Worm (Caenorhabditis elegans): Measurements from ENCODE around the gene F22B8.7.

The F22B8.7 gene

ce11 chrV:16120922-16121321, 26.5 kb downstream of the F22B8.7 start, which contains the start of gene skr-3:
Gene skr-3 (plus strand): TSS chrV:16121084.
- TF ChIP-seq dao-5 (tag; optimal IDR thresholded peaks at IDR 0.05) = no peak
- no peak for TF ChIP-seq him-1 (tag; optimal IDR thresholded peaks at IDR 0.05)
- no peak for TF ChIP-seq W03F9.2 (tag; optimal IDR thresholded peaks at IDR 0.05)

DNA sequence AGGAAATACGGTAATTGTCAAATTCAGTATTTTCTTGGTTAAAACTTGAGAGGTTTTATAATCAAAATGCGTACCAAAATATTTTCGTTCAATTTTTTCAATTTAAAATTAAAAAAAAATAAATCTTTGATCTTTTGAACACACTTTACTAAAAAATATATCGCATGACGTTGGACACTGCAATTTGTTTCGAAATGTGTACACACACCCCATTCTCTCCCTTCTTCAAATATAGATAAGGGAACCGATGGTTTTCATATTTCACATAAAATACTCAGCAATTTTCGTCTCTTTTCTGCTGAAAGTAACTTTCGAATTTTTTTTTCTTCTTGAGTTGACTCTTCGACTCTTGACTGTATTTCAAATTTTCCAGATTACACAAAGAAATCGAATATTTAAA, 27.1 kb downstream of the F22B8.7 start:
- TF ChIP-seq him-1 (tag; optimal IDR thresholded peaks at IDR 0.05) (no peak), W03F9.2 (tag; optimal IDR thresholded peaks at IDR 0.05) (no peak), dao-5 (tag; optimal IDR thresholded peaks at IDR 0.05) (no peak)

DNA sequence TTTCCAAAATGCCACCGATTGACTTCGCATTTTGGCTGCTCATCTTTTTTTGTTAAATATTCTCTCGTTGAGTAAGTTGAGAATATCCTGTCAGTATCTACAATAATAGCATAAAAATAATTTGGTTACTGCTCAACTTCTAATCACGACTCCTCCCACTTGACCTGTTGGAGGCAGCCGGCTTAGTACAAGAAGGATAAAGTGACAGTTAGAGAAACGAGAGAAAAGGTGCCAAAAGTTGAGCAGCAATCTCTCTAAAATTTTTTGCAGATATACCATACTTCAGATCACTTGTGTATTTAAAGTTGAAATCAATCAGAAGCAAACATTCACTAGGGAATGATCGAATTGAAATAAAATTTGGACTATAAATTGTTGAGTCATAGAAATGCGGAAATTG, 30.4 kb downstream of the F22B8.7 start, which contains the start of gene nhr-111:
Gene nhr-111 (minus strand): TSS at position 101 of the 400 bp plus-strand sequence.
- TF ChIP-seq him-1 (tag; optimal IDR thresholded peaks at IDR 0.05) = no peak
- TF ChIP-seq dao-5 (tag; optimal IDR thresholded peaks at IDR 0.05) = no peak
- TF ChIP-seq W03F9.2 (tag; optimal IDR thresholded peaks at IDR 0.05) = no peak

ce11 chrV:16127401-16127800, 33.0 kb downstream of the F22B8.7 start, which contains the start of gene fbxa-143:
Gene fbxa-143 (minus strand): TSS chrV:16127501.
- TF ChIP-seq dao-5 (tag; optimal IDR thresholded peaks at IDR 0.05) (no peak), him-1 (tag; optimal IDR thresholded peaks at IDR 0.05) (no peak), W03F9.2 (tag; optimal IDR thresholded peaks at IDR 0.05) (no peak)

DNA sequence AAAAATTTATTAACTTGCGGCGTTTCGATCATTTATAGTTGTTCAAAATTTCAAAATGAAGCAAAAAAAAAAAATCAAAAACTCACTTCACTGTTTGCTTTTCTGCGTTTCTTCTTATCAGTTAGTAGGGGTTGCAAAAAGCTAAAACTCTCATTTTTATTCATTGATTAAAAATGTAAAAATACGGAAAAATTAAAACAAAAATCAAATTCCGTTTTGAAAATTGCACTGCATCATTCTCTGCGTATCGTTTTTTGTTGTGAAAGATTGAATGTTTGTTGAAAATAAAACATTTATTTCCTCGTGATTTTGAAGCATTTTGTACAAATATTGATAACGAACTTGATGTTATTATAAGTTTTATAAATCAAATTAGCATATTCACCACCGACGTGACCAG, 34.7 kb downstream of the F22B8.7 start:
- no peak for TF ChIP-seq W03F9.2 (tag; optimal IDR thresholded peaks at IDR 0.05)
- TF ChIP-seq him-1 (tag; optimal IDR thresholded peaks at IDR 0.05) = no peak
- TF ChIP-seq dao-5 (tag; optimal IDR thresholded peaks at IDR 0.05) = no peak

- TF ChIP-seq dao-5 (tag; optimal IDR thresholded peaks at IDR 0.05) (no peak), W03F9.2 (tag; optimal IDR thresholded peaks at IDR 0.05) (no peak)
Observed at ce11 chrV:16131249-16131648, 36.9 kb downstream of the F22B8.7 start, which contains the start of gene fbxa-142. Gene fbxa-142 (minus strand): TSS chrV:16131349.

ce11 chrV:16132215-16132614, 37.8 kb downstream of the F22B8.7 start:
- TF ChIP-seq W03F9.2 (tag; optimal IDR thresholded peaks at IDR 0.05) (no peak), him-1 (tag; optimal IDR thresholded peaks at IDR 0.05) (no peak), dao-5 (tag; optimal IDR thresholded peaks at IDR 0.05) (no peak)

DNA sequence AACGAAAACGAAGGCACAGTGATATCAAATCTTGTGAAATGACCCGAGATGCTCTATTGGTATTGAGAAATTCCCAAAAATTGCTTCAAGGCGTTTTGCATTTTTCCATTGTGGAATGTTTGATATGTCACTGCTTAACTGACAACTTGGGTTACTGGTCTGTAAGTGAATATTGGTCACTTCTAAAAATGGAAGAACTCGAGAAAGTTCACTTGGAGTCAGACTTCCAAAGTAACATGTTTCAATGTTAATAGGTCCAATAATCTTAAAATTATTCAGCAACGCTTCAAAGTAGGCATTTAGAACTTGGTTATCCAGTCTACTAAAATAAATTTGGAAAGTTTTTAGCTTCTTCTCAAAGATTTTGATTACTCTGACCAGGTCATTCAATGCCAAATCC, 38.3 kb downstream of the F22B8.7 start, which contains the start of gene fbxa-144:
Gene fbxa-144 (minus strand): TSS at position 101 of the 400 bp plus-strand sequence.
- TF ChIP-seq W03F9.2 (tag; optimal IDR thresholded peaks at IDR 0.05) (no peak), dao-5 (tag; optimal IDR thresholded peaks at IDR 0.05) (no peak), him-1 (tag; optimal IDR thresholded peaks at IDR 0.05) (no peak)

ce11 chrV:16137043-16137442, 42.7 kb downstream of the F22B8.7 start, which contains the start of gene F44G3.7:
Gene F44G3.7 (minus strand): TSS chrV:16137143.
- TF ChIP-seq W03F9.2 (tag; optimal IDR thresholded peaks at IDR 0.05) (no peak), dao-5 (tag; optimal IDR thresholded peaks at IDR 0.05) (no peak), him-1 (tag; optimal IDR thresholded peaks at IDR 0.05) (no peak)

ce11 chrV:16139529-16139928, 45.1 kb downstream of the F22B8.7 start, which contains the start of gene clc-11:
Gene clc-11 (minus strand): TSS chrV:16139629.
- TF ChIP-seq him-1 (tag; optimal IDR thresholded peaks at IDR 0.05) = no peak
- TF ChIP-seq W03F9.2 (tag; optimal IDR thresholded peaks at IDR 0.05) = no peak
- TF ChIP-seq dao-5 (tag; optimal IDR thresholded peaks at IDR 0.05) = no peak

DNA sequence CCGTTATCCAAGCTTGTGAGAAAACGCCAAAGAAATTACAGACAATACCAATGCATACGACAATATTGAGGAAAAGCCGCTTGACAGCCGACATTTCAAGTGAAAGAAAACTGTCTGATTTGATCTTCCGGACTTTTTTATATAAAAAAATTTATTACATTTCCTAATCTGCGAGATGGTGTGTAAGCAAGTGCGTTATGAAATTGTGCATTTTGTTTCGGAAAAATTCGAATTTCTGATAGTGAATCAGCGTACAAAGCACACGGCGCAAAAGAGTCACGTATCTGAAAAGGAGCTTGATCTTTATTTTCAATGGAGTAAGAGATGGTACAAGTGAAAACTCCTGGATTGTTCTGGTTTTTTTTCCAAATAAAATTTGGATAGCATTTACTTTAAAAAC, 46.7 kb downstream of the F22B8.7 start, which contains the start of gene clc-32:
Gene clc-32 (minus strand): TSS at position 101 of the 400 bp plus-strand sequence.
- TF ChIP-seq him-1 (tag; optimal IDR thresholded peaks at IDR 0.05) (no peak), dao-5 (tag; optimal IDR thresholded peaks at IDR 0.05) (no peak), W03F9.2 (tag; optimal IDR thresholded peaks at IDR 0.05) (no peak)

DNA sequence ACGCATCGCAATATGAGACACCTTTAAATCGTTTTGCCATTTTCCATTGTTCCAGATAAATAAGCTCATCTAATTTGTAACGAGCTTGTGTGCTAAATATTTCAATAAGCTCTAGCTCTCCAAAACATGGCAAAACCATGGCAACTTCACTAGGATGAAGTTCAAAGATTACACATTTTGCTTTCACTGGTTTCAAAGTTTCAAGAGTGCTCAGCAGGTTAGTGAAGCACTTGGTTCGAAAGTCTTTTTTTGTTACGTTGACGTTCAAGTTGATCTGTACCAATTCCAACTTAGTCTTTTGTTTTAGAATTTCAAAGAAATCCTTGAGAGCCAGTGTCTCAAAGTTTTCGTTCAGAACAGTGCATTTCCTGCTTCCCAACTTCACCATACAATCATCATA, 48.0 kb downstream of the F22B8.7 start, which contains the start of gene fbxa-18:
Gene fbxa-18 (plus strand): TSS at position 301 of the 400 bp plus-strand sequence.
- TF ChIP-seq him-1 (tag; optimal IDR thresholded peaks at IDR 0.05) (no peak), dao-5 (tag; optimal IDR thresholded peaks at IDR 0.05) (no peak)

DNA sequence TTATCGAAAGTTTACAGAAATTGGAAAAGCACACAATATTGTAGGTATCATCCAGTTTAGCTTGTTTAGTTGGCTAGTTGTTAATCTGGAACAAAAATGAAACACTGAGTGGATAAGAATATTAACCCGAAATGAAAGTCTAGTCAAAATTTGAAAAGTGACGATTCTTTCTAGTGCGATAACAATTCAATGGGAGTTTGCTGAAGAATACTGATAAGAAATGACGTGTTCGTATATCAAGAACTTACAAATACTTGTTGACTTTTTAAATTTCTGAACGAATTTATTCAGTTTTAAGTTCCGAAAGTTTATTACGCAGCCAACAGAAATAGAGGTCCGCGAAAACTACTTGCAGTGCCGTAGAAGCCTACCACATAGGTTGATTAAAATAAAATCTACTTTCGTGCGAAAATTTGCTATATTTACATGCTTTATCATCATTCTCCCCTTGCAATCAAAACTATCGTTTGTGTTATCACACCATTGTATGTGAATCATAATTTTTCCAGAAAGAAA, 48.7 kb downstream of the F22B8.7 start, which contains the start of gene fbxa-88:
Gene fbxa-88 (minus strand): TSS at position 51 of the 516 bp plus-strand sequence.
- TF ChIP-seq dao-5 (tag; optimal IDR thresholded peaks at IDR 0.05) (no peak), him-1 (tag; optimal IDR thresholded peaks at IDR 0.05) (no peak), W03F9.2 (tag; optimal IDR thresholded peaks at IDR 0.05) (no peak)

- TF ChIP-seq W03F9.2 (tag; optimal IDR thresholded peaks at IDR 0.05) (no peak), dao-5 (tag; optimal IDR thresholded peaks at IDR 0.05) (no peak), him-1 (tag; optimal IDR thresholded peaks at IDR 0.05) (no peak)
Observed at ce11 chrV:16145009-16145408, 50.6 kb downstream of the F22B8.7 start.
